Worm (Caenorhabditis elegans): ENCODE data around the gene swp-1.

DNA sequence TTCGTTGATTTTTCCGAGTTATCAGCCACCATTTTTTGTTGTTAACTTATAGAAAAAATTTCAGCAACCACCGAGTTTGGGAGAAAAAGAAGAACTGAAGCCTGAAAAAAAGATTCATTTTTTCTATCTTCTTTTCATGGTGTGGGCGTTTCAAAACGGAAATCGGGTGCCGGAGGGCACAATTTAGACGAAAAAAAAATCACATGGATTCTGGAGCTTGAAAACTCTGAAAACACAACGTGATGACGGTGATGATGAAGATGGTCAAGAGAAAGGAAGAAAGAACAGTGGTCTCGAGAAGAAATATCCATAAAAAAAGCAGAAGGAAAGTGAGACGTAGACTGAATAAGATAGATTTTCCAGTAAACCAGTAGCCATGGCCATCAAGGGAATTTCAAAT is 21.3 kb downstream of the swp-1 start, which contains the start of gene rcan-1:
- TF ChIP-seq F13H6.1 (tag; optimal IDR thresholded peaks at IDR 0.05) (no peak), ceh-48 (tag; optimal IDR thresholded peaks at IDR 0.05) (no peak), tbx-2 (tag; optimal IDR thresholded peaks at IDR 0.05) (no peak), hlh-6 (tag; optimal IDR thresholded peaks at IDR 0.05) (no peak), lin-11 (tag; optimal IDR thresholded peaks at IDR 0.05) (no peak), ceh-9 (tag; optimal IDR thresholded peaks at IDR 0.05) (no peak)

All from whole organism, late embryonic.